Fruit fly (Drosophila melanogaster): ENCODE data around the gene Pino.

dm6 chr2L:1073530-1073929 is 55.2 kb downstream of the Pino start:
- TF ChIP-seq CG7045 (GFP tag; optimal IDR thresholded peaks at IDR 0.05) (no peak), Hr96 (GFP tag; optimal IDR thresholded peaks at IDR 0.05) (no peak), CG1620 (GFP tag; optimal IDR thresholded peaks at IDR 0.05) (no peak), ovo (GFP tag; optimal IDR thresholded peaks at IDR 0.05) (no peak), CG11617 (GFP tag; optimal IDR thresholded peaks at IDR 0.05) (no peak), toe (GFP tag; optimal IDR thresholded peaks at IDR 0.05) (no peak), CG7101 (tag; optimal IDR thresholded peaks at IDR 0.05) (no peak)

Measured in whole organism, adult.